Worm (Caenorhabditis elegans) whole organism, L1 larva: Measurements from ENCODE around the gene Y39A1A.2.

Experiments
- C16A3.4 ChIP-seq: fragments of 150-350 bp; optimal IDR thresholded peaks from 2 replicates; lab custom pipeline; 2014; ENCODE audit warnings: missing biosample characterization, missing genetic modification characterization
- C34B4.2 ChIP-seq: sonication (generic microtip); optimal IDR thresholded peaks from 2 replicates; lab custom pipeline; 2017; ENCODE audit warnings: mild to moderate bottlenecking, missing genetic modification characterization, missing compliant biosample characterization
- F16B12.6 ChIP-seq: fragments of 150-350 bp; optimal IDR thresholded peaks from 2 replicates; lab custom pipeline; 2014; ENCODE audit warnings: missing biosample characterization, missing genetic modification characterization
- aha-1 ChIP-seq: fragments of 150-350 bp; optimal IDR thresholded peaks from 2 replicates; lab custom pipeline; 2014; ENCODE audit warnings: missing biosample characterization, missing genetic modification characterization
- aly-2 ChIP-seq: fragments of 150-350 bp; optimal IDR thresholded peaks from 2 replicates; lab custom pipeline; 2014; ENCODE audit warnings: missing biosample characterization, missing genetic modification characterization
- ceh-82 ChIP-seq, 3 experiments: fragments of 150-350 bp in 1 of 3; sonication (generic microtip) in 2 of 3; optimal IDR thresholded peaks; 2 replicates each; lab custom pipeline; 2014 to 2017; ENCODE audit warnings: missing biosample characterization in 3 of 3, missing genetic modification characterization in 3 of 3
- ces-1 ChIP-seq: fragments of 150-350 bp; optimal IDR thresholded peaks from 2 replicates; lab custom pipeline; 2014; ENCODE audit warnings: missing biosample characterization, missing genetic modification reagents, missing genetic modification characterization
- dpl-1 ChIP-seq, 3 experiments: fragments of 150-350 bp in 2 of 3; sonication (generic microtip) in 1 of 3; optimal IDR thresholded peaks; 2 replicates each; lab custom pipeline; 2014 to 2017; ENCODE audit warnings: missing biosample characterization in 3 of 3, missing genetic modification characterization in 3 of 3, missing genetic modification reagents in 3 of 3
- dsc-1 ChIP-seq: sonication (generic microtip); optimal IDR thresholded peaks from 2 replicates; lab custom pipeline; 2016; ENCODE audit warnings: mild to moderate bottlenecking, missing genetic modification characterization, missing compliant biosample characterization
- efl-1 ChIP-seq, 4 experiments: fragments of 150-350 bp; optimal IDR thresholded peaks in 3 of 4; peaks in 1 of 4; 1 replicate in 1 of 4; 2 replicates in 3 of 4; lab custom pipeline; 2014; ENCODE audit warnings: missing biosample characterization in 2 of 4, missing genetic modification characterization in 2 of 4, missing genetic modification reagents in 2 of 4
- egl-27 ChIP-seq, 2 experiments: fragments of 150-350 bp in 1 of 2; sonication (generic microtip); optimal IDR thresholded peaks; 3 replicates each; lab custom pipeline; 2017 to 2018; ENCODE audit warnings: missing biosample characterization in 2 of 2, missing genetic modification characterization in 2 of 2, missing genetic modification reagents in 2 of 2
- elt-2 ChIP-seq: sonication (generic microtip); optimal IDR thresholded peaks from 2 replicates; lab custom pipeline; 2016; ENCODE audit warnings: missing genetic modification characterization, mild to moderate bottlenecking, inconsistent platforms, missing compliant biosample characterization, missing genetic modification reagents
- ets-5 ChIP-seq: fragments of 200-800 bp; sonication (Bioruptor generic); IDR thresholded peaks from 2 replicates; pipeline ENCODE4 v1.3.6; 2022; ENCODE audit warnings: missing genetic modification characterization, missing compliant biosample characterization
- fkh-8 ChIP-seq: sonication (generic microtip); optimal IDR thresholded peaks from 2 replicates; lab custom pipeline; 2016; ENCODE audit warnings: mild to moderate bottlenecking, missing genetic modification characterization, missing compliant biosample characterization
- fos-1 ChIP-seq: fragments of 150-350 bp; optimal IDR thresholded peaks from 2 replicates; lab custom pipeline; 2014; ENCODE audit warnings: missing biosample characterization, missing genetic modification characterization
- hlh-17 ChIP-seq: fragments of 200-800 bp; sonication (Bioruptor generic); optimal IDR thresholded peaks from 2 replicates; lab custom pipeline; 2018; ENCODE audit warnings: missing genetic modification characterization, mild to moderate bottlenecking, missing compliant biosample characterization, moderate library complexity, borderline replicate concordance
- hpl-2 ChIP-seq: fragments of 150-350 bp; optimal IDR thresholded peaks from 2 replicates; lab custom pipeline; 2014; ENCODE audit warnings: missing biosample characterization, missing genetic modification reagents, missing genetic modification characterization
- jun-1 ChIP-seq: fragments of 150-350 bp; optimal IDR thresholded peaks from 2 replicates; lab custom pipeline; 2014; ENCODE audit warnings: missing biosample characterization, missing genetic modification reagents, missing genetic modification characterization
- lin-13 ChIP-seq: fragments of 150-350 bp; optimal IDR thresholded peaks from 2 replicates; lab custom pipeline; 2014; ENCODE audit warnings: missing biosample characterization, missing genetic modification reagents, missing genetic modification characterization
- lin-14 ChIP-seq: fragments of 200-800 bp; sonication (Bioruptor generic); optimal IDR thresholded peaks from 2 replicates; lab custom pipeline; 2018; ENCODE audit warnings: mild to moderate bottlenecking, missing genetic modification characterization, moderate library complexity, missing compliant biosample characterization
- lin-35 ChIP-seq, 2 experiments: fragments of 150-350 bp; optimal IDR thresholded peaks; 2 replicates each; lab custom pipeline; 2014; ENCODE audit warnings: missing biosample characterization in 2 of 2, missing genetic modification characterization in 2 of 2, missing genetic modification reagents in 2 of 2
- lin-39 ChIP-seq: fragments of 150-350 bp; optimal IDR thresholded peaks from 2 replicates; lab custom pipeline; 2014; ENCODE audit warnings: missing biosample characterization, missing genetic modification reagents, missing genetic modification characterization
- lir-3 ChIP-seq: sonication (generic microtip); optimal IDR thresholded peaks from 2 replicates; lab custom pipeline; 2016; ENCODE audit warnings: mild to moderate bottlenecking, missing genetic modification characterization, moderate library complexity, missing compliant biosample characterization; ENCODE audit not compliant: poor library complexity
- lsy-2 ChIP-seq, 2 experiments: fragments of 150-350 bp; optimal IDR thresholded peaks; 2 replicates each; lab custom pipeline; 2014; ENCODE audit warnings: missing biosample characterization in 2 of 2, missing genetic modification characterization in 2 of 2
- mdl-1 ChIP-seq, 2 experiments: fragments of 150-350 bp; optimal IDR thresholded peaks; 2 replicates each; lab custom pipeline; 2014 to 2017; ENCODE audit warnings: missing biosample characterization in 2 of 2, missing genetic modification characterization in 2 of 2, inconsistent platforms in 1 of 2
- mep-1 ChIP-seq: fragments of 150-350 bp; optimal IDR thresholded peaks from 2 replicates; lab custom pipeline; 2014; ENCODE audit warnings: missing biosample characterization, missing genetic modification characterization
- nhr-19 ChIP-seq: fragments of 200-800 bp; sonication (Bioruptor generic); conservative IDR thresholded peaks from 2 replicates; pipeline ENCODE4 v1.3.6; 2022; ENCODE audit warnings: missing genetic modification characterization, missing compliant biosample characterization
- nhr-20 ChIP-seq: sonication (generic microtip); optimal IDR thresholded peaks from 2 replicates; lab custom pipeline; 2016; ENCODE audit warnings: mild to moderate bottlenecking, missing genetic modification characterization, missing compliant biosample characterization
- nhr-47 ChIP-seq: sonication (generic microtip); optimal IDR thresholded peaks from 2 replicates; lab custom pipeline; 2016; ENCODE audit warnings: mild to moderate bottlenecking, missing genetic modification characterization, moderate library complexity, missing compliant biosample characterization
- nhr-71 ChIP-seq: sonication (generic microtip); optimal IDR thresholded peaks from 2 replicates; lab custom pipeline; 2016; ENCODE audit warnings: mild to moderate bottlenecking, missing genetic modification characterization, moderate library complexity, missing compliant biosample characterization
- nhr-76 ChIP-seq: sonication (generic microtip); optimal IDR thresholded peaks from 2 replicates; lab custom pipeline; 2017; ENCODE audit warnings: missing biosample characterization, missing genetic modification characterization
- nhr-85 ChIP-seq: sonication (generic microtip); peaks from one replicate; lab custom pipeline; 2016; ENCODE audit warnings: missing genetic modification characterization, inconsistent platforms, missing compliant biosample characterization
- nhr-90 ChIP-seq: sonication (generic microtip); optimal IDR thresholded peaks from 2 replicates; lab custom pipeline; 2016; ENCODE audit warnings: mild to moderate bottlenecking, missing genetic modification characterization, missing compliant biosample characterization; ENCODE audit not compliant: poor library complexity
- pag-3 ChIP-seq: sonication (generic microtip); optimal IDR thresholded peaks from 2 replicates; lab custom pipeline; 2017; ENCODE audit warnings: missing genetic modification characterization, mild to moderate bottlenecking, missing compliant biosample characterization, antibody characterized with exemption, borderline replicate concordance; ENCODE audit not compliant: insufficient read depth
- pax-3 ChIP-seq: fragments of 200-800 bp; sonication (Bioruptor generic); optimal IDR thresholded peaks from 2 replicates; lab custom pipeline; 2018; ENCODE audit warnings: mild to moderate bottlenecking, missing genetic modification characterization, moderate library complexity, missing compliant biosample characterization
- pqm-1 ChIP-seq: sonication (generic microtip); optimal IDR thresholded peaks from 3 replicates; lab custom pipeline; 2017; ENCODE audit warnings: missing biosample characterization, missing genetic modification characterization
- rnt-1 ChIP-seq: sonication (generic microtip); optimal IDR thresholded peaks from 2 replicates; lab custom pipeline; 2016; ENCODE audit warnings: mild to moderate bottlenecking, missing genetic modification characterization, moderate library complexity, missing compliant biosample characterization
- skn-1 ChIP-seq: fragments of 150-350 bp; optimal IDR thresholded peaks from 2 replicates; lab custom pipeline; 2014; ENCODE audit warnings: missing biosample characterization, missing genetic modification characterization
- snpc-4 ChIP-seq: fragments of 150-350 bp; optimal IDR thresholded peaks from 2 replicates; lab custom pipeline; 2014; ENCODE audit warnings: missing biosample characterization, missing genetic modification characterization
- snu-23 ChIP-seq: sonication (generic microtip); optimal IDR thresholded peaks from 2 replicates; lab custom pipeline; 2016; ENCODE audit warnings: missing genetic modification characterization, missing compliant biosample characterization
- swsn-7 ChIP-seq: sonication (generic microtip); optimal IDR thresholded peaks from 2 replicates; lab custom pipeline; 2016; ENCODE audit warnings: missing genetic modification characterization, missing compliant biosample characterization
- tbx-2 ChIP-seq: sonication (generic microtip); optimal IDR thresholded peaks from 2 replicates; lab custom pipeline; 2016; ENCODE audit warnings: missing genetic modification characterization, missing compliant biosample characterization
- unc-130 ChIP-seq: fragments of 150-350 bp; optimal IDR thresholded peaks from 2 replicates; lab custom pipeline; 2017; ENCODE audit warnings: missing biosample characterization, missing genetic modification characterization, inconsistent platforms
- unc-98 ChIP-seq: fragments of 200-800 bp; sonication (Bioruptor generic); IDR thresholded peaks from 2 replicates; pipeline ENCODE4 v1.3.6; 2022; ENCODE audit warnings: missing genetic modification characterization, missing compliant biosample characterization
- vab-15 ChIP-seq: sonication (generic microtip); optimal IDR thresholded peaks from 2 replicates; lab custom pipeline; 2017; ENCODE audit warnings: missing genotype, mild to moderate bottlenecking, missing genetic modification characterization, missing compliant biosample characterization
- xbp-1 ChIP-seq: sonication (generic microtip); optimal IDR thresholded peaks from 2 replicates; lab custom pipeline; 2016; ENCODE audit warnings: missing genetic modification characterization, missing compliant biosample characterization

Gene Y39A1A.2

ce11 chrIII:10629795-10630194 is 26.4 kb upstream of the Y39A1A.2 start:
- TF ChIP-seq unc-98 (GFP tag; lab: Robert Waterston, UW) (no peak), nhr-47 (tag; lab: Kevin White, UChicago) (peak; percentile 2), mep-1 (tag; lab: Kevin White, UChicago) (peak; percentile 11), nhr-85 (tag; lab: Kevin White, UChicago) (peak; percentile 76)

- TF ChIP-seq ces-1 = no peak
- TF ChIP-seq lin-39 (tag; lab: Kevin White, UChicago) = no peak
- TF ChIP-seq fos-1 (tag; lab: Kevin White, UChicago) = no peak
- TF ChIP-seq skn-1 = no peak
- no peak for TF ChIP-seq pag-3 (tag; lab: Kevin White, UChicago)
- TF ChIP-seq aly-2 (tag; lab: Kevin White, UChicago) = no peak
- TF ChIP-seq C34B4.2 (tag; lab: Kevin White, UChicago) = no peak
- TF ChIP-seq pqm-1 (tag; lab: Kevin White, UChicago) = no peak
- no peak for TF ChIP-seq nhr-47 (tag; lab: Kevin White, UChicago)
- TF ChIP-seq F16B12.6 (tag; lab: Kevin White, UChicago) = no peak
- no peak for TF ChIP-seq hpl-2 (GFP tag; lab: Kevin White, UChicago)
- TF ChIP-seq vab-15 (tag; lab: Kevin White, UChicago) = no peak
- TF ChIP-seq aha-1 (tag; lab: Kevin White, UChicago) = no peak
Measured at ce11 chrIII:10629043-10629442, 25.7 kb upstream of the Y39A1A.2 start, which contains the start of gene swt-4. Gene swt-4, minus strand, starts transcription at chrIII:10629143.

- TF ChIP-seq hlh-17 (no peak), egl-27 (tag; optimal IDR thresholded peaks at IDR 0.05; lab: Kevin White, UChicago) (no peak), mep-1 (tag; lab: Kevin White, UChicago) (peak; percentile 33), fkh-8 (tag; lab: Kevin White, UChicago) (no peak), lin-14 (GFP tag; lab: Kevin White, UChicago) (peak; percentile 75), rnt-1 (tag; lab: Kevin White, UChicago) (peak; percentile 74), F16B12.6 (tag; lab: Kevin White, UChicago) (no peak), unc-130 (tag; lab: Kevin White, UChicago) (no peak), nhr-47 (tag; lab: Kevin White, UChicago) (peak; percentile 64), elt-2 (tag; lab: Kevin White, UChicago) (no peak), lin-13 (no peak), pax-3 (tag; lab: Kevin White, UChicago) (no peak), aly-2 (tag; lab: Kevin White, UChicago) (no peak), nhr-90 (tag; lab: Kevin White, UChicago) (peak; percentile 45), swsn-7 (tag; lab: Kevin White, UChicago) (peak; percentile 68), nhr-19 (no peak), lin-35 (GFP tag; optimal IDR thresholded peaks at IDR 0.05; lab: Kevin White, UChicago) (peak; percentile 26 to 43), efl-1 (optimal IDR thresholded peaks at IDR 0.05; lab: Kevin White, UChicago) (peak; percentile 64 to 75), efl-1 (GFP tag; optimal IDR thresholded peaks at IDR 0.05 in 1 of 2; lab: Kevin White, UChicago) (peak in 1 of 2 experiments; percentile 30), mdl-1 (tag; optimal IDR thresholded peaks at IDR 0.05; lab: Kevin White, UChicago) (peak in 1 of 2 experiments; percentile 58), snu-23 (peak; percentile 59), lir-3 (peak; percentile 8), ceh-82 (tag; optimal IDR thresholded peaks at IDR 0.05; lab: Kevin White, UChicago) (peak in 1 of 3 experiments; percentile 18), hpl-2 (GFP tag; lab: Kevin White, UChicago) (no peak), nhr-76 (no peak), nhr-71 (tag; lab: Kevin White, UChicago) (peak; percentile 75), dsc-1 (tag; lab: Kevin White, UChicago) (peak; percentile 38), jun-1 (tag; lab: Kevin White, UChicago) (peak; percentile 0), skn-1 (peak; percentile 31), ets-5 (no peak), dpl-1 (GFP tag; optimal IDR thresholded peaks at IDR 0.05; lab: Kevin White, UChicago) (peak in 2 of 3 experiments; percentile 39 to 42), tbx-2 (peak; percentile 47), C16A3.4 (no peak), snpc-4 (tag; lab: Kevin White, UChicago) (peak; percentile 37), nhr-20 (peak; percentile 61), lsy-2 (tag; optimal IDR thresholded peaks at IDR 0.05; lab: Kevin White, UChicago) (peak; percentile 45 to 59), xbp-1 (tag; lab: Kevin White, UChicago) (peak; percentile 2)
Measured at ce11 chrIII:10628360-10628759, 25.0 kb upstream of the Y39A1A.2 start.
